Fruit fly (Drosophila melanogaster): ENCODE data around the gene Rpt5.

Rpt5 gene

dm6 chr3R:23729632-23730471 lies 22.8 kb upstream of the Rpt5 start (continued):
- TF ChIP-seq CG6854 (GFP tag; optimal IDR thresholded peaks at IDR 0.05) (peak; percentile 70), CG10631 (GFP tag; optimal IDR thresholded peaks at IDR 0.05) (no peak), CG8319 (GFP tag; optimal IDR thresholded peaks at IDR 0.05) (no peak), CG8632 (GFP tag; optimal IDR thresholded peaks at IDR 0.05) (no peak), Lpt (GFP tag; optimal IDR thresholded peaks at IDR 0.05) (peak; percentile 26), dac (GFP tag; optimal IDR thresholded peaks at IDR 0.05) (no peak), acj6 (GFP tag; optimal IDR thresholded peaks at IDR 0.05) (no peak), CG6276 (GFP tag; optimal IDR thresholded peaks at IDR 0.05) (peak; percentile 32), Smox (GFP tag; optimal IDR thresholded peaks at IDR 0.05) (no peak), svp (GFP tag) (peak; percentile 88), CG8119 (GFP tag; IDR thresholded peaks at IDR 0.05) (peak; percentile 37; the same call in 2 of the 3 replicates), Sox15 (GFP tag; optimal IDR thresholded peaks at IDR 0.05) (no peak), Hr38 (GFP tag; optimal IDR thresholded peaks at IDR 0.05) (no peak), CG11762 (GFP tag; optimal IDR thresholded peaks at IDR 0.05; ENCODE audit: insufficient read depth) (no peak), Hr39 (GFP tag; optimal IDR thresholded peaks at IDR 0.05) (no peak), achi (GFP tag; optimal IDR thresholded peaks at IDR 0.05) (no peak), CG32006 (GFP tag; optimal IDR thresholded peaks at IDR 0.05) (peak; percentile 22), Blimp-1 (GFP tag; optimal IDR thresholded peaks at IDR 0.05) (peak; percentile 72), CG7368 (GFP tag; optimal IDR thresholded peaks at IDR 0.05) (no peak), CG9139 (GFP tag; optimal IDR thresholded peaks at IDR 0.05) (peak; percentile 38), lz (GFP tag; optimal IDR thresholded peaks at IDR 0.05) (no peak), Eip75B (GFP tag; optimal IDR thresholded peaks at IDR 0.05) (peak; percentile 59), pdm3 (GFP tag; optimal IDR thresholded peaks at IDR 0.05) (no peak), vri (GFP tag; optimal IDR thresholded peaks at IDR 0.05) (peak; percentile 59)

DNA sequence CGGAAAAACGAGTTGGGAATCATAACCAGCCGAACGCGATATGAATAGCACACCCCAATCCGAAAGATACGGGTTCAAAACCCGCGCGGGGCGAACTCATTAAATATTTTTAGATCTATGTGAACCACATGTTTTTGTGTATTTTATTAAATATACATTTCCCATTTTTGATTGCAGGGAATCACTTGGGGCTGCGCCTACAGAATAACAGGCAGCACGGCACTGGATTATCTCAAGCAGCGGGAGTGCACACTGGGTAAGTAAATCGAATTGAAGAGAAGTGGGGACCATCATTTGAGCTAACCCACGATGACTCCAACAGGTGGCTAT lies 22.2 kb upstream of the Rpt5 start:
- TF ChIP-seq CG6276 (GFP tag; optimal IDR thresholded peaks at IDR 0.05) (no peak), svp (GFP tag) (peak; percentile 74)

- TF ChIP-seq dac (GFP tag; optimal IDR thresholded peaks at IDR 0.05) (no peak), dsx (GFP tag; optimal IDR thresholded peaks at IDR 0.05; ENCODE audit: poor library complexity, severe bottlenecking) (no peak), spab (GFP tag; optimal IDR thresholded peaks at IDR 0.05) (no peak), Gug (GFP tag; IDR thresholded peaks at IDR 0.05) (no peak), Hr38 (GFP tag; optimal IDR thresholded peaks at IDR 0.05) (no peak), Ets21C (GFP tag; optimal IDR thresholded peaks at IDR 0.05) (no peak), eg (GFP tag; IDR thresholded peaks at IDR 0.05) (no peak), Lpt (GFP tag; optimal IDR thresholded peaks at IDR 0.05) (no peak), topi (GFP tag; optimal IDR thresholded peaks at IDR 0.05) (no peak), CG10631 (GFP tag; optimal IDR thresholded peaks at IDR 0.05) (no peak)
These were observed 20.1 kb upstream of the Rpt5 start for dm6 chr3R:23732533-23732932.

- TF ChIP-seq eg (GFP tag; IDR thresholded peaks at IDR 0.05) (peak; percentile 10; the same call in 1 of the 3 replicates), CG8319 (GFP tag; optimal IDR thresholded peaks at IDR 0.05) (no peak), lz (GFP tag; optimal IDR thresholded peaks at IDR 0.05) (no peak), Ets21C (GFP tag; optimal IDR thresholded peaks at IDR 0.05) (no peak), Ets96B (tag; optimal IDR thresholded peaks at IDR 0.05) (no peak), CG6808 (GFP tag; optimal IDR thresholded peaks at IDR 0.05) (no peak), CG11902 (GFP tag; optimal IDR thresholded peaks at IDR 0.05) (no peak), CG3032 (tag; optimal IDR thresholded peaks at IDR 0.05) (no peak), Eip75B (GFP tag; optimal IDR thresholded peaks at IDR 0.05) (peak; percentile 2), Hr38 (GFP tag; optimal IDR thresholded peaks at IDR 0.05) (no peak), ss (GFP tag; optimal IDR thresholded peaks at IDR 0.05) (no peak), CG9139 (GFP tag; optimal IDR thresholded peaks at IDR 0.05) (no peak), CG6854 (GFP tag; optimal IDR thresholded peaks at IDR 0.05) (peak; percentile 22), spab (GFP tag; optimal IDR thresholded peaks at IDR 0.05) (no peak), acj6 (GFP tag; optimal IDR thresholded peaks at IDR 0.05) (no peak), Lpt (GFP tag; optimal IDR thresholded peaks at IDR 0.05) (no peak), achi (GFP tag; optimal IDR thresholded peaks at IDR 0.05) (peak; percentile 100), Met (GFP tag; optimal IDR thresholded peaks at IDR 0.05) (no peak), CG16779 (tag; optimal IDR thresholded peaks at IDR 0.05) (no peak), CG8119 (GFP tag; IDR thresholded peaks at IDR 0.05) (no peak), CG32006 (GFP tag; optimal IDR thresholded peaks at IDR 0.05) (no peak), CG6276 (GFP tag; optimal IDR thresholded peaks at IDR 0.05) (no peak), fd85E (GFP tag; optimal IDR thresholded peaks at IDR 0.05) (no peak), Eip78C (GFP tag) (peak; percentile 69), OdsH (GFP tag; optimal IDR thresholded peaks at IDR 0.05) (no peak), CG8632 (GFP tag; optimal IDR thresholded peaks at IDR 0.05) (no peak), Sox15 (GFP tag; optimal IDR thresholded peaks at IDR 0.05) (no peak), topi (GFP tag; optimal IDR thresholded peaks at IDR 0.05) (no peak), CG10669 (GFP tag; optimal IDR thresholded peaks at IDR 0.05) (no peak)
These were observed 19.6 kb upstream of the Rpt5 start, which contains the start of the genes Hmgcr and Rpn9 for dm6 chr3R:23732990-23733512. Hmgcr (plus strand) TSS chr3R:23733324. Rpn9 (minus strand) TSS chr3R:23733462.

All from whole organism, prepupa.